Worm (Caenorhabditis elegans): ENCODE data around the gene far-6.

DNA sequence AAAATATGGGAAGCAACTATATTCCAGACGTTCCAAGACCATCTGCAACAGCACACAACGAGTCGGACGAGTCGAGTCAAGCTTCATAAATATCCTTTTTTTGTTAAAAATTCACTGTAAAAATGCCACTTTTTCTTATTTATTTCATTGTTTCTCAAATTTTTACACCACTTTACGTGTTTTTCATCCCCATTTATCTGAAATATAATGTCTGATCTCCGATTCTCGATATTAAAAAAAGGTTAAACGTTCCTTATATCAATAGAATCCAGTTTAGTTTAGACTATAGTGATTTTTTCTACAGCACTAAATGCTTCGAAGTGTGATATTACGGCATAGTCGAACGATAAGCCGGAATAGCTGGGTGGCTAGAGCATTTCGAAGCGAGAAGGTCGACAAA is 24.7 kb upstream of the far-6 start, which contains the start of gene Y67H2A.7:
- TF ChIP-seq elt-1 (tag; optimal IDR thresholded peaks at IDR 0.05) (no peak), unc-39 (tag; optimal IDR thresholded peaks at IDR 0.05) (no peak), pha-4 (tag; optimal IDR thresholded peaks at IDR 0.05) (no peak), snpc-4 (tag; optimal IDR thresholded peaks at IDR 0.05) (no peak), nhr-11 (tag; optimal IDR thresholded peaks at IDR 0.05) (no peak), nhr-43 (tag; optimal IDR thresholded peaks at IDR 0.05; ENCODE audit: poor library complexity, severe bottlenecking) (no peak), nhr-25 (tag; optimal IDR thresholded peaks at IDR 0.05) (no peak)
